Worm (Caenorhabditis elegans): Measurements from ENCODE around the gene F13B12.7.

F13B12.7 gene

DNA sequence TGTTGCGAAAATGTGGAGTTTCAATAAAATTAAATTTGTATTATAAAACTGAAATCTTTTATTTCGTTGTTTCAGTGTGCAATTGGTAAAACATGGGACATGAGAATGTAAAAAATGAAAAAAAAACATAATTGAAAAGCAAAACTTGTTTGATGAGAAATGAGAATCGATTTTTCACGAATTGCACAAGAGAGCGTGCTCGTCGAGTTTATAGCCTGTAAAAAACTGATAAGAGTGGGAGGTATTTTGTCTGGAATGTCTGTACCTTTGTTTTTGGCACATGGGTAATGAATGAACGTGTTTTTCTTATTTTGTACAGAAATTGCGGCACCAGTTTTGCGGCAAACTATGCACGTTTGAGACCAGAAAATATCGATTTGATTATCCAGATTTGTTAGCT, 39.0 kb downstream of the F13B12.7 start:
- TF ChIP-seq aly-2 (tag; optimal IDR thresholded peaks at IDR 0.05) (no peak), daf-12 (tag; optimal IDR thresholded peaks at IDR 0.05) (no peak), elt-2 (tag; optimal IDR thresholded peaks at IDR 0.05) (peak; percentile 56), nhr-77 (tag; optimal IDR thresholded peaks at IDR 0.05) (no peak), ceh-82 (tag; optimal IDR thresholded peaks at IDR 0.05) (no peak), nhr-11 (tag; optimal IDR thresholded peaks at IDR 0.05) (no peak), pqm-1 (tag; optimal IDR thresholded peaks at IDR 0.05) (peak; percentile 99), unc-39 (tag; optimal IDR thresholded peaks at IDR 0.05) (no peak), nhr-25 (tag; optimal IDR thresholded peaks at IDR 0.05) (no peak), fkh-2 (tag; optimal IDR thresholded peaks at IDR 0.05) (no peak)

DNA sequence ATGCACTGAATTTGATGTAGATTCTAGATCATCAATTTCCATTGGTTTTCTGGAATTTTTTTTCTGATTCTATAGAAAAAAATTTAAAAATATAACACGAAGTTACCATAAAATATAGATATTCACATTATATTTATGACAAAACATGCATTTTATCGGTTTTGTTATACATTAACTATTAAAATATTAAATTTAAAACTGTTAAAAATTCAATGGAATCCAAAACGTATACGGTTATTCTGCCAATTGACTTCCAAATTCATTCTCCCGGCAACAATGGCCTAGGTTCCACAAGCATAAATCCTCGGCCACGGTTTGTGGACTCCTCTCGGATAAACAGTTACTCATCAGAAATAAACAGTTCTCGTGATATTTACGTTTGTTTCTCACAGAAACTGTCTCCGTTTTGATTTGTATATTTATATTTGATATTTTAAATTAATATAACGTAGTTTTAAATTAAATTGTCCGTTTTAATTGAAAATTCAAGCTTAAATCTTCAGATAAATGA, 40.1 kb downstream of the F13B12.7 start, which contains the start of the genes F01D4.5 and ced-5:
Gene F01D4.5 (minus strand): TSS at position 51 of the 511 bp plus-strand sequence.
Gene ced-5 (plus strand): TSS at position 504 of the 511 bp plus-strand sequence.
- TF ChIP-seq jun-1 (tag; optimal IDR thresholded peaks at IDR 0.05) (peak; percentile 48), egl-27 (tag; optimal IDR thresholded peaks at IDR 0.05) (no peak), nhr-77 (tag; optimal IDR thresholded peaks at IDR 0.05) (no peak), snpc-4 (tag; optimal IDR thresholded peaks at IDR 0.05) (peak; percentile 69), unc-39 (tag; optimal IDR thresholded peaks at IDR 0.05) (no peak), nhr-76 (tag; optimal IDR thresholded peaks at IDR 0.05) (no peak), nhr-25 (tag; optimal IDR thresholded peaks at IDR 0.05) (peak; percentile 42), aly-2 (tag; optimal IDR thresholded peaks at IDR 0.05) (no peak), sea-2 (GFP tag; optimal IDR thresholded peaks at IDR 0.05) (no peak), egl-5 (tag; optimal IDR thresholded peaks at IDR 0.05) (no peak), nhr-67 (tag; optimal IDR thresholded peaks at IDR 0.05) (no peak), nhr-43 (tag; optimal IDR thresholded peaks at IDR 0.05; ENCODE audit: poor library complexity, severe bottlenecking) (peak; percentile 94), pqm-1 (tag; optimal IDR thresholded peaks at IDR 0.05) (peak; percentile 69), hmg-11 (tag; optimal IDR thresholded peaks at IDR 0.05) (peak; percentile 45), lsy-12 (tag; optimal IDR thresholded peaks at IDR 0.05) (peak; percentile 84), pha-4 (tag; optimal IDR thresholded peaks at IDR 0.05) (peak; percentile 91), lin-15B (tag; optimal IDR thresholded peaks at IDR 0.05) (peak; percentile 85), elt-3 (tag; optimal IDR thresholded peaks at IDR 0.05) (no peak), skn-1 (tag; optimal IDR thresholded peaks at IDR 0.05) (peak; percentile 17), eor-1 (tag; optimal IDR thresholded peaks at IDR 0.05) (peak in 1 of 2 experiments; percentile 76), fkh-10 (GFP tag; optimal IDR thresholded peaks at IDR 0.05) (no peak), elt-2 (tag; optimal IDR thresholded peaks at IDR 0.05) (peak; percentile 53), tbx-2 (tag; optimal IDR thresholded peaks at IDR 0.05) (peak; percentile 53), R02D3.7 (tag; optimal IDR thresholded peaks at IDR 0.05) (peak; percentile 5), ceh-82 (tag; optimal IDR thresholded peaks at IDR 0.05) (no peak), nfya-1 (tag; optimal IDR thresholded peaks at IDR 0.05; ENCODE audit: insufficient read depth) (peak; percentile 67), nhr-23 (tag; optimal IDR thresholded peaks at IDR 0.05) (peak; percentile 84), elt-1 (tag; optimal IDR thresholded peaks at IDR 0.05) (peak; percentile 33)

DNA sequence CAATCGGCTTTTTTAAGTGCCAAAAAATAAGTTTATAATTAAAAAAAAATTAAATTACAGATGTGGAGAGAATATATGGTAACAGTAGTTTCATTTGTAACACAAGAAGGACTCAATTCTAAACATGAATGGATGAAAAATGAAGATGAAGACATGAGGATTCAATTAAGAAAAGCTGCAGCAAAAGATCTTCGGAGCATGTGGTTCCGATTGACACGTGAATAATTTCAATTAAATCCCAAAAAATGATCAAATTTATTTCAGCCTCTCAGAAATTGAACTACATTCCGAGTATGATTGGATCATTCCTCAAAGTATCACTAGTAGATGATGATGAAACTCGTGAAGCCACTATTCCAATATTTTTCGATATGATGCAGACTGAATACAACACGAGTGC, 45.8 kb downstream of the F13B12.7 start:
- TF ChIP-seq ceh-82 (tag; optimal IDR thresholded peaks at IDR 0.05) = no peak
- no peak for TF ChIP-seq nfya-1 (tag; optimal IDR thresholded peaks at IDR 0.05; ENCODE audit: insufficient read depth)
- TF ChIP-seq zag-1 (tag; optimal IDR thresholded peaks at IDR 0.05) = no peak
- TF ChIP-seq fkh-2 (tag; optimal IDR thresholded peaks at IDR 0.05) = no peak
- no peak for TF ChIP-seq nhr-12 (tag; optimal IDR thresholded peaks at IDR 0.05)
- TF ChIP-seq nhr-77 (tag; optimal IDR thresholded peaks at IDR 0.05) = no peak
- no peak for TF ChIP-seq hmg-11 (tag; optimal IDR thresholded peaks at IDR 0.05)
- TF ChIP-seq ztf-11 (tag; optimal IDR thresholded peaks at IDR 0.05) = no peak
- TF ChIP-seq R02D3.7 (tag; optimal IDR thresholded peaks at IDR 0.05) = no peak
- no peak for TF ChIP-seq lin-15B (tag; optimal IDR thresholded peaks at IDR 0.05)
- TF ChIP-seq ama-1 (optimal IDR thresholded peaks at IDR 0.05) = no peak

Measured in whole organism, L3 larva.